Worm (Caenorhabditis elegans) whole organism, L4/young adult: Measurements from ENCODE around the gene C14C11.7.

Experiments
- W03F9.2 ChIP-seq: fragments of 150-350 bp; optimal IDR thresholded peaks from 2 replicates; lab custom pipeline; 2014; ENCODE audit warnings: missing biosample characterization, missing genetic modification characterization
- dao-5 ChIP-seq: sonication (generic microtip); optimal IDR thresholded peaks from 2 replicates; lab custom pipeline; 2016; ENCODE audit warnings: missing genotype, missing genetic modification characterization, moderate library complexity, missing compliant biosample characterization
- him-1 ChIP-seq: sonication (generic microtip); optimal IDR thresholded peaks from 2 replicates; lab custom pipeline; 2016; ENCODE audit warnings: missing genotype, missing genetic modification reagents, missing genetic modification characterization, missing compliant biosample characterization

DNA sequence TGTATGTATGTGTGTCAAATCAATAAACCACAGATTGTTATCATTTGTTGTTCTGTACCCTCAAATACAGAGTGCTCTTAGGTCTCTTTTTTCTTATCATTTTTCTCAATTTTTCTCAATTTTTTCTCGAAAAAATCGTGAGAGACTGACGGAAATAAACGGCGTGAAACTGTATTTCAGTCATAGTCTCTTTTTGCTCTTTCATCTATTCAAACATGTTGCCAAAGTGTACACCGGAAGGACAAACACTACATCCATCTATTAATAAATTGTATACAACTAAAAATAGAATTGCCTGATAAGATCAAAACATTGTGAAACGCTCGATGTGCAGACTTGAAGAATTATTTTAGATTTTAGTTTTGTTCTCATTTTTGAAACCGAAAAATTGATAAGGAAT is 31.4 kb downstream of the C14C11.7 start:
- TF ChIP-seq him-1 (no peak), W03F9.2 (no peak), dao-5 (tag; lab: Kevin White, UChicago) (no peak)
